Worm (Caenorhabditis elegans) whole organism, mixed stage, embryonic: ENCODE results near the gene nlp-18.

ENCODE experiments used
- lsy-2 ChIP-seq: fragments of 150-350 bp; optimal IDR thresholded peaks from 2 replicates; lab custom pipeline; 2014; ENCODE audit warnings: missing biosample characterization, missing genetic modification characterization
- mab-5 ChIP-seq: fragments of 150-350 bp; optimal IDR thresholded peaks from 2 replicates; lab custom pipeline; 2014; ENCODE audit warnings: missing biosample characterization, missing genetic modification characterization
- nhr-237 ChIP-seq: fragments of 150-350 bp; optimal IDR thresholded peaks from 2 replicates; lab custom pipeline; 2014; ENCODE audit warnings: missing biosample characterization, missing genetic modification characterization
- nhr-28 ChIP-seq: fragments of 150-350 bp; optimal IDR thresholded peaks from 2 replicates; lab custom pipeline; 2014; ENCODE audit warnings: missing biosample characterization, missing genetic modification characterization
- unc-62 ChIP-seq: fragments of 150-350 bp; optimal IDR thresholded peaks from 2 replicates; lab custom pipeline; 2014; ENCODE audit warnings: missing biosample characterization, missing genetic modification reagents, missing genetic modification characterization

DNA sequence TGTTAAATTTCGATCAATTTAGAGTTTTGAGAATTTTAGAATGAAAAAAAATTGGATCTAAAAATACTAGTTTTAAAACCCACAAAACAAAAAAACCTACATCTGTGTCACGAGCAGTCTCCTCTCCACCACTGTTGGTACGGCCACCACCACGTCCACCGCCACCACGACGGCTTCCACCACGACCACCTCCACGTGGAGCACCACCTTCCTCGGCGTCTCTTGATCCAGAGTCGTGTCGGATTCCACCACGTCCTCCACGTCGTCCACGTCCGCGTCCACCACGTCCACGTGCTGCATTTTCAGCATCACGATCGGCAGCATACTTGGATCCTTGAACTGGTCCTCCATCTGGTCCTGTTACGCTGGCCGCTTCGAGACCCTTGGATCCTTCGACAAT, 9.9 kb upstream of the nlp-18 start:
- no peak for TF ChIP-seq nhr-237 (tag; lab: Kevin White, UChicago)
- TF ChIP-seq mab-5 (tag; lab: Kevin White, UChicago): no peak
- no peak for TF ChIP-seq lsy-2 (tag; lab: Kevin White, UChicago)
- TF ChIP-seq unc-62 (GFP tag; lab: Kevin White, UChicago): no peak
- no peak for TF ChIP-seq nhr-28 (tag; lab: Kevin White, UChicago)
